Fruit fly (Drosophila melanogaster) whole organism, embryonic: ENCODE data around the gene Tomosyn.

ENCODE experiments used
- Atf-2 ChIP-seq: fragments of 200-800 bp; sonication (Bioruptor generic); optimal IDR thresholded peaks from 2 replicates; lab custom pipeline; 2016; ENCODE audit warnings: missing biosample characterization, missing genetic modification characterization
- Atf3 ChIP-seq: fragments of 200-800 bp; sonication (Bioruptor generic); optimal IDR thresholded peaks from 3 replicates; lab custom pipeline; 2016; ENCODE audit warnings: missing biosample characterization, missing genetic modification characterization
- Atf6 ChIP-seq: fragments of 200-800 bp; sonication (Bioruptor generic); IDR thresholded peaks from 2 replicates; pipeline ENCODE4 v1.3.6; 2022; ENCODE audit warnings: missing biosample characterization, missing genetic modification characterization
- Bgb ChIP-seq: fragments of 200-800 bp; sonication (Bioruptor generic); IDR thresholded peaks from 2 replicates; pipeline ENCODE4 v1.3.6; 2022; ENCODE audit warnings: missing biosample characterization, missing genetic modification characterization; ENCODE audit not compliant: partially characterized antibody
- CG10462 ChIP-seq: fragments of 200-800 bp; sonication (Bioruptor generic); optimal IDR thresholded peaks from 2 replicates; lab custom pipeline; 2016; ENCODE audit warnings: missing biosample characterization, missing genetic modification characterization
- CG10565 ChIP-seq: fragments of 200-800 bp; sonication (Bioruptor generic); optimal IDR thresholded peaks from 3 replicates; lab custom pipeline; 2016; ENCODE audit warnings: missing biosample characterization, mild to moderate bottlenecking, missing genetic modification characterization
- CG11560 ChIP-seq: fragments of 200-800 bp; sonication (Bioruptor generic); IDR thresholded peaks from 3 replicates; pipeline ENCODE4 v1.3.6; 2022; ENCODE audit warnings: missing biosample characterization, missing genetic modification characterization
- CG11695 ChIP-seq: fragments of 200-800 bp; sonication (Bioruptor generic); IDR thresholded peaks from 3 replicates; pipeline ENCODE4 v1.3.6; 2022; ENCODE audit warnings: missing biosample characterization, missing genetic modification characterization
- CG11696 ChIP-seq: fragments of 200-800 bp; sonication (Bioruptor generic); IDR thresholded peaks from 2 replicates; pipeline ENCODE4 v1.3.6; 2022; ENCODE audit warnings: missing biosample characterization, missing genetic modification characterization
- CG15073 ChIP-seq: fragments of 200-800 bp; sonication (Bioruptor generic); optimal IDR thresholded peaks from 2 replicates; lab custom pipeline; 2016; ENCODE audit warnings: missing biosample characterization, missing genetic modification characterization
- CG15479 ChIP-seq: fragments of 200-800 bp; sonication (Bioruptor generic); optimal IDR thresholded peaks from 3 replicates; lab custom pipeline; 2019; ENCODE audit warnings: missing biosample characterization, mild to moderate bottlenecking, missing genetic modification characterization, moderate library complexity
- CG15601 ChIP-seq: fragments of 200-800 bp; sonication (Bioruptor generic); optimal IDR thresholded peaks from 3 replicates; lab custom pipeline; 2019; ENCODE audit warnings: missing biosample characterization, mild to moderate bottlenecking, missing genetic modification characterization, moderate library complexity
- CG16813 ChIP-seq: fragments of 200-800 bp; sonication (Bioruptor generic); IDR thresholded peaks from 3 replicates; pipeline ENCODE4 v1.3.6; 2022; ENCODE audit warnings: missing biosample characterization, missing genetic modification characterization; ENCODE audit not compliant: partially characterized antibody
- CG17361 ChIP-seq: fragments of 200-800 bp; sonication (Bioruptor generic); IDR thresholded peaks from 3 replicates; pipeline ENCODE4 v1.3.6; 2022; ENCODE audit warnings: missing biosample characterization, missing genetic modification characterization
- CG17612 ChIP-seq: fragments of 200-800 bp; sonication (Bioruptor generic); IDR thresholded peaks from 2 replicates; pipeline ENCODE4 v1.3.6; 2022; ENCODE audit warnings: missing biosample characterization, missing genetic modification characterization
- CG17912 ChIP-seq: fragments of 200-800 bp; sonication (Bioruptor generic); optimal IDR thresholded peaks from 2 replicates; lab custom pipeline; 2018; ENCODE audit warnings: missing biosample characterization, mild to moderate bottlenecking, missing genetic modification characterization
- CG1832 ChIP-seq: fragments of 200-800 bp; sonication (Bioruptor generic); optimal IDR thresholded peaks from 2 replicates; lab custom pipeline; 2017; ENCODE audit warnings: missing biosample characterization, mild to moderate bottlenecking, missing genetic modification characterization, inconsistent platforms
- CG2202 ChIP-seq: fragments of 200-800 bp; sonication (Bioruptor generic); optimal IDR thresholded peaks from 2 replicates; lab custom pipeline; 2018; ENCODE audit warnings: missing biosample characterization, mild to moderate bottlenecking, missing genetic modification characterization
- CG2889 ChIP-seq: fragments of 200-800 bp; sonication (Bioruptor generic); IDR thresholded peaks from 3 replicates; pipeline ENCODE4 v1.3.6; 2022; ENCODE audit warnings: missing biosample characterization, missing genetic modification characterization
- CG31224 ChIP-seq: fragments of 200-800 bp; sonication (Bioruptor generic); IDR thresholded peaks from 2 replicates; pipeline ENCODE4 v1.3.6; 2022; ENCODE audit warnings: missing biosample characterization, missing genetic modification characterization
- CG34224 ChIP-seq: fragments of 200-800 bp; sonication (Bioruptor generic); IDR thresholded peaks from 3 replicates; pipeline ENCODE4 v1.3.6; 2022; ENCODE audit warnings: missing biosample characterization, missing genetic modification characterization; ENCODE audit not compliant: partially characterized antibody
- CG6765 ChIP-seq: fragments of 200-800 bp; sonication (Bioruptor generic); optimal IDR thresholded peaks from 3 replicates; lab custom pipeline; 2017; ENCODE audit warnings: missing biosample characterization, mild to moderate bottlenecking, missing genetic modification characterization
- CG8944 ChIP-seq: fragments of 200-800 bp; sonication (Bioruptor generic); optimal IDR thresholded peaks from 3 replicates; lab custom pipeline; 2016; ENCODE audit warnings: missing biosample characterization, missing genetic modification characterization
- CG9437 ChIP-seq: fragments of 200-800 bp; sonication (Bioruptor generic); optimal IDR thresholded peaks from 2 replicates; lab custom pipeline; 2018; ENCODE audit warnings: missing biosample characterization, mild to moderate bottlenecking, missing genetic modification characterization
- CG9797 ChIP-seq: fragments of 200-800 bp; sonication (Bioruptor generic); optimal IDR thresholded peaks from 3 replicates; lab custom pipeline; 2018; ENCODE audit warnings: missing biosample characterization, mild to moderate bottlenecking, missing genetic modification characterization
- CHES-1-like ChIP-seq: fragments of 200-800 bp; sonication (Bioruptor generic); optimal IDR thresholded peaks from 2 replicates; lab custom pipeline; 2016; ENCODE audit warnings: missing biosample characterization, missing genetic modification characterization
- CTCF ChIP-seq: fragments of 200-800 bp; sonication (Bioruptor generic); optimal IDR thresholded peaks from 2 replicates; lab custom pipeline; 2017; ENCODE audit warnings: missing biosample characterization, mild to moderate bottlenecking, missing genetic modification characterization, moderate library complexity
- Dad ChIP-seq: fragments of 200-800 bp; sonication (Bioruptor generic); optimal IDR thresholded peaks from 3 replicates; lab custom pipeline; 2016; ENCODE audit warnings: missing biosample characterization, missing genetic modification characterization
- Hr39 ChIP-seq: fragments of >200 bp; optimal IDR thresholded peaks from 2 replicates; lab custom pipeline; 2017
- Ssrp ChIP-seq: fragments of 200-800 bp; sonication (Bioruptor generic); optimal IDR thresholded peaks from 2 replicates; lab custom pipeline; 2018; ENCODE audit warnings: missing biosample characterization, mild to moderate bottlenecking, missing genetic modification characterization, moderate library complexity
- ash1 ChIP-seq: fragments of 200-800 bp; sonication (Bioruptor generic); optimal IDR thresholded peaks from 2 replicates; lab custom pipeline; 2018; ENCODE audit warnings: missing biosample characterization, mild to moderate bottlenecking, missing genetic modification characterization
- ato ChIP-seq: fragments of 200-800 bp; sonication (Bioruptor generic); IDR thresholded peaks from 2 replicates; pipeline ENCODE4 v1.3.6; 2022; ENCODE audit warnings: missing biosample characterization, missing genetic modification characterization; ENCODE audit not compliant: partially characterized antibody
- bcd ChIP-seq: fragments of 200-800 bp; sonication (Bioruptor generic); optimal IDR thresholded peaks from 2 replicates; lab custom pipeline; 2017; ENCODE audit warnings: missing biosample characterization, mild to moderate bottlenecking, missing genetic modification characterization
- cas ChIP-seq: fragments of 200-800 bp; sonication (Bioruptor generic); IDR thresholded peaks from 2 replicates; pipeline ENCODE4 v1.3.6; 2022; ENCODE audit warnings: missing biosample characterization, missing genetic modification characterization
- chn ChIP-seq: fragments of 200-800 bp; sonication (Bioruptor generic); optimal IDR thresholded peaks from 2 replicates; lab custom pipeline; 2016; ENCODE audit warnings: missing biosample characterization, missing genetic modification characterization
- dysf ChIP-seq: fragments of 200-800 bp; sonication (Bioruptor generic); IDR thresholded peaks from 3 replicates; pipeline ENCODE4 v1.3.6; 2022; ENCODE audit warnings: missing biosample characterization, missing genetic modification characterization
- gsb-n ChIP-seq: fragments of 200-800 bp; sonication (Bioruptor generic); optimal IDR thresholded peaks from 3 replicates; lab custom pipeline; 2018; ENCODE audit warnings: missing biosample characterization, mild to moderate bottlenecking, missing genetic modification characterization
- ken ChIP-seq: fragments of 200-800 bp; sonication (Bioruptor generic); IDR thresholded peaks from 3 replicates; pipeline ENCODE4 v1.3.6; 2022; ENCODE audit warnings: missing biosample characterization, missing genetic modification characterization
- lab ChIP-seq: fragments of 200-800 bp; sonication (Bioruptor generic); optimal IDR thresholded peaks from 3 replicates; lab custom pipeline; 2017; ENCODE audit warnings: missing biosample characterization, missing genetic modification characterization, mild to moderate bottlenecking, moderate library complexity, missing genetic modification reagents
- lmd ChIP-seq: fragments of 200-800 bp; sonication (Bioruptor generic); IDR thresholded peaks from 2 replicates; pipeline ENCODE4 v1.3.6; 2022; ENCODE audit warnings: missing biosample characterization, missing genetic modification characterization
- lov ChIP-seq, 2 experiments: fragments of 200-800 bp in 1 of 2; fragments of >200 bp in 1 of 2; sonication (Bioruptor generic) in 1 of 2; IDR thresholded peaks in 1 of 2; optimal IDR thresholded peaks in 1 of 2; 2 replicates in 1 of 2; 3 replicates in 1 of 2; pipeline versions ENCODE4 v1.3.6 to Lab custom; 2017 to 2022; ENCODE audit warnings: missing biosample characterization in 1 of 2, missing genetic modification characterization in 1 of 2
- nom ChIP-seq: fragments of 200-800 bp; sonication (Bioruptor generic); optimal IDR thresholded peaks from 2 replicates; lab custom pipeline; 2017; ENCODE audit warnings: missing biosample characterization, missing genetic modification characterization, mild to moderate bottlenecking, moderate library complexity, missing genetic modification reagents
- pb ChIP-seq: fragments of 200-800 bp; sonication (Bioruptor generic); optimal IDR thresholded peaks from 3 replicates; lab custom pipeline; 2016; ENCODE audit warnings: missing biosample characterization, missing genetic modification characterization
- pita ChIP-seq: fragments of 200-800 bp; sonication (Bioruptor generic); optimal IDR thresholded peaks from 2 replicates; lab custom pipeline; 2017; ENCODE audit warnings: missing biosample characterization, mild to moderate bottlenecking, missing genetic modification characterization
- salm ChIP-seq: fragments of 200-800 bp; sonication (Bioruptor generic); optimal IDR thresholded peaks from 2 replicates; lab custom pipeline; 2018; ENCODE audit warnings: missing biosample characterization, mild to moderate bottlenecking, missing genetic modification characterization
- sd ChIP-seq: fragments of 200-800 bp; sonication (Bioruptor generic); optimal IDR thresholded peaks from 3 replicates; lab custom pipeline; 2018; ENCODE audit warnings: missing biosample characterization, mild to moderate bottlenecking, missing genetic modification characterization, moderate library complexity
- slou ChIP-seq: fragments of 200-800 bp; sonication (Bioruptor generic); optimal IDR thresholded peaks from 3 replicates; lab custom pipeline; 2016; ENCODE audit warnings: missing biosample characterization, missing genetic modification characterization
- tin ChIP-seq: fragments of 200-800 bp; sonication (Bioruptor generic); optimal IDR thresholded peaks from 3 replicates; lab custom pipeline; 2016; ENCODE audit warnings: missing biosample characterization, missing genetic modification characterization
- unc-4 ChIP-seq: fragments of 200-800 bp; sonication (Bioruptor generic); IDR thresholded peaks from 2 replicates; pipeline ENCODE4 v1.3.6; 2022; ENCODE audit warnings: missing biosample characterization, missing genetic modification characterization; ENCODE audit not compliant: partially characterized antibody
- zen ChIP-seq: fragments of 200-800 bp; sonication (Bioruptor generic); optimal IDR thresholded peaks from 3 replicates; lab custom pipeline; 2018; ENCODE audit warnings: missing biosample characterization, mild to moderate bottlenecking, missing genetic modification characterization, moderate library complexity
- zf30C ChIP-seq: fragments of 200-800 bp; sonication (Bioruptor generic); optimal IDR thresholded peaks from 3 replicates; lab custom pipeline; 2018; ENCODE audit warnings: missing biosample characterization, mild to moderate bottlenecking, missing genetic modification characterization

The Tomosyn gene

DNA sequence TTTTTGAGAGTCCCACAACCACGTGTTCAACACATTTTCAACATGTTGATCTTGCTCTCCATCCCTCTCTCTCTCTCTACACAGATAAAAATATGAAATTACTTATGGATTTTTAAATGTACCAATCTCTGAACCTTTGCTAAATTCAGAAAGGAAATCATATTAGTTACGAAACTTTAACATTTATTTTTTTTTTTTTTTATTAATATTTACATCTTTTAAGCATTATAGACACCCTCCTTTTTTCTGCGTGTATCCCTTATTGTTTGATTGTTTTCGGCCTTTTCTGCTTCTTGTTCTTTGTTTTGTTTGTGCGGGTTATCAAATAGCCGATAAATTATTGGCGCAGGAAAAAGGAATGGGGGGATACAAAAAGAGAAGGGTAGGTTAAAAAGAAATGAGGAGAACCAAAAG, 35.1 kb downstream of the Tomosyn start (continued):
- TF ChIP-seq CG16813 (GFP tag; lab: Robert Waterston, UW) (no peak), Ssrp (peak; percentile 97), CG10462 (GFP tag; lab: Kevin White, UChicago) (peak; percentile 89), pita (GFP tag; lab: Kevin White, UChicago) (no peak), chn (GFP tag; lab: Kevin White, UChicago) (peak; percentile 77), CG15479 (GFP tag; lab: Kevin White, UChicago) (peak; percentile 78), Atf-2 (GFP tag; lab: Kevin White, UChicago) (peak; percentile 74), Atf6 (GFP tag; lab: Robert Waterston, UW) (peak; percentile 94), CG2202 (tag; lab: Kevin White, UChicago) (peak; percentile 96), tin (GFP tag; lab: Kevin White, UChicago) (peak; percentile 96), CG1832 (GFP tag; lab: Kevin White, UChicago) (no peak), CTCF (GFP tag; lab: Kevin White, UChicago) (peak; percentile 32), zen (peak; percentile 98), CG2889 (GFP tag; lab: Robert Waterston, UW) (peak; percentile 89), slou (GFP tag; lab: Kevin White, UChicago) (peak; percentile 84), lab (GFP tag; lab: Kevin White, UChicago) (peak; percentile 96), CHES-1-like (GFP tag; lab: Kevin White, UChicago) (peak; percentile 81), Atf3 (GFP tag; lab: Kevin White, UChicago) (peak; percentile 76), bcd (GFP tag; lab: Kevin White, UChicago) (peak; percentile 93), nom (GFP tag; lab: Kevin White, UChicago) (peak; percentile 73), dysf (GFP tag; lab: Robert Waterston, UW) (peak; percentile 97), unc-4 (GFP tag; lab: Robert Waterston, UW) (no peak), ken (GFP tag; lab: Robert Waterston, UW) (peak; percentile 91), ash1 (peak; percentile 61), CG6765 (GFP tag; lab: Kevin White, UChicago) (peak; percentile 90), CG11696 (GFP tag; lab: Robert Waterston, UW) (peak; percentile 89), CG17912 (GFP tag; lab: Kevin White, UChicago) (peak; percentile 68), CG17612 (GFP tag; lab: Robert Waterston, UW) (peak; percentile 92), CG34224 (GFP tag; lab: Robert Waterston, UW) (no peak), CG17361 (GFP tag; lab: Robert Waterston, UW) (peak; percentile 97), pb (GFP tag; lab: Kevin White, UChicago) (peak; percentile 56), CG8944 (GFP tag; lab: Kevin White, UChicago) (peak; percentile 56), CG11560 (tag; lab: Robert Waterston, UW) (peak; percentile 86), sd (tag; lab: Kevin White, UChicago) (peak; percentile 85), zf30C (GFP tag; lab: Kevin White, UChicago) (peak; percentile 99), Bgb (GFP tag; lab: Robert Waterston, UW) (no peak), CG15073 (GFP tag; lab: Kevin White, UChicago) (peak; percentile 53), salm (tag; lab: Kevin White, UChicago) (peak; percentile 95), CG31224 (peak; percentile 92), CG11695 (peak; percentile 96), CG9797 (peak; percentile 21), CG15601 (peak; percentile 97), lmd (GFP tag; lab: Robert Waterston, UW) (peak; percentile 96), cas (GFP tag; lab: Robert Waterston, UW) (peak; percentile 93), lov (optimal IDR thresholded peaks at IDR 0.05; lab: Kevin White, UChicago) (no peak), lov (GFP tag; IDR thresholded peaks at IDR 0.05; lab: Robert Waterston, UW) (peak; percentile 94), Dad (GFP tag; lab: Kevin White, UChicago) (peak; percentile 69), Hr39 (lab: Kevin White, UChicago) (no peak), CG9437 (GFP tag; lab: Kevin White, UChicago) (peak; percentile 90), CG10565 (GFP tag; lab: Kevin White, UChicago) (peak; percentile 78), gsb-n (tag; lab: Kevin White, UChicago) (peak; percentile 98), ato (no peak)
